Worm (Caenorhabditis elegans): ENCODE data around the gene top-2.

DNA sequence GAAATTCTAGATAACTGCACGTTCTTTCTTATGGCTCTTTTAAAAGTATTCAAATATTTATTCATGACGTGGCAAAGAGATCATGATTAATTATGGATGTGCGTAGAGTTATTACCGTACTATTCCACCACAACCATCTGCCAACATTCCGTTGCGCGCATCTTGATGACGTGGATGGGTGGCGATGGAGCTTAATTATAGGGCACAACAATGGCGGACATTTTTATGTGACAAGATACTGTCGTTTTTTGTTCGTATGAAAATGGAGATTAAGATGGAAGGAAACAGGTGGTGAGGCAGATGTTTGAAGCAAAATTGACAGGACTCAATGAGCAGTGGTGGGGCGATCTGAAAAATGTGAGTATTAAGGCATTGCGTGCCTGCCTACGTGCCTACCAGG lies 12.8 kb downstream of the top-2 start:
- TF ChIP-seq sea-1 (GFP tag; conservative IDR thresholded peaks at IDR 0.05) (no peak), ceh-13 (GFP tag; optimal IDR thresholded peaks at IDR 0.05) (no peak), ama-1 (optimal IDR thresholded peaks at IDR 0.05) (no peak), F13C5.2 (tag; optimal IDR thresholded peaks at IDR 0.05) (no peak), tbx-11 (GFP tag; IDR thresholded peaks at IDR 0.05) (no peak), B0310.2 (tag; optimal IDR thresholded peaks at IDR 0.05) (no peak), hmg-4 (GFP tag; optimal IDR thresholded peaks at IDR 0.05) (no peak), pes-1 (GFP tag; IDR thresholded peaks at IDR 0.05) (no peak), flt-1 (GFP tag; IDR thresholded peaks at IDR 0.05) (no peak), ets-7 (tag; optimal IDR thresholded peaks at IDR 0.05) (no peak), scrt-1 (GFP tag; IDR thresholded peaks at IDR 0.05) (no peak), ceh-36 (tag; optimal IDR thresholded peaks at IDR 0.05) (peak; percentile 48)
